Worm (Caenorhabditis elegans): ENCODE results near the gene esyt-2.

Gene esyt-2

ce11 chrIII:6258262-6258661 is 27.5 kb upstream of the esyt-2 start, which contains the start of gene srg-1:
Gene srg-1 (minus strand): TSS chrIII:6258362.
- TF ChIP-seq sea-2 (GFP tag; optimal IDR thresholded peaks at IDR 0.05), result no peak
- no peak for TF ChIP-seq nfya-1 (tag; optimal IDR thresholded peaks at IDR 0.05; ENCODE audit: insufficient read depth)
- no peak for TF ChIP-seq ama-1 (optimal IDR thresholded peaks at IDR 0.05)
- TF ChIP-seq mdl-1 (tag; optimal IDR thresholded peaks at IDR 0.05), result no peak
- TF ChIP-seq ceh-28 (tag; optimal IDR thresholded peaks at IDR 0.05), result no peak
- no peak for TF ChIP-seq elt-3 (tag; optimal IDR thresholded peaks at IDR 0.05)
- TF ChIP-seq tbx-2 (tag; optimal IDR thresholded peaks at IDR 0.05), result no peak

ce11 chrIII:6256675-6257074 is 25.9 kb upstream of the esyt-2 start, which contains the start of gene srg-9:
Gene srg-9 (minus strand): TSS chrIII:6256775.
- no peak for TF ChIP-seq lin-39 (tag; optimal IDR thresholded peaks at IDR 0.05)
- no peak for TF ChIP-seq elt-2 (tag; optimal IDR thresholded peaks at IDR 0.05)
- TF ChIP-seq nhr-237 (tag; optimal IDR thresholded peaks at IDR 0.05), result no peak
- no peak for TF ChIP-seq nhr-67 (tag; optimal IDR thresholded peaks at IDR 0.05)
- no peak for TF ChIP-seq nhr-11 (tag; optimal IDR thresholded peaks at IDR 0.05)
- TF ChIP-seq ama-1 (optimal IDR thresholded peaks at IDR 0.05), result no peak
- TF ChIP-seq unc-39 (tag; optimal IDR thresholded peaks at IDR 0.05), result no peak
- TF ChIP-seq nfya-1 (tag; optimal IDR thresholded peaks at IDR 0.05; ENCODE audit: insufficient read depth), result no peak
- no peak for TF ChIP-seq nhr-28 (tag; optimal IDR thresholded peaks at IDR 0.05)
- no peak for TF ChIP-seq elt-3 (tag; optimal IDR thresholded peaks at IDR 0.05)
- no peak for TF ChIP-seq egl-5 (tag; optimal IDR thresholded peaks at IDR 0.05)
- TF ChIP-seq ceh-9 (tag; optimal IDR thresholded peaks at IDR 0.05), result no peak
- no peak for TF ChIP-seq sea-2 (GFP tag; optimal IDR thresholded peaks at IDR 0.05)

ce11 chrIII:6254737-6255136 is 24.0 kb upstream of the esyt-2 start, which contains the start of gene srg-8:
Gene srg-8 (minus strand): TSS chrIII:6254837.
- no peak for TF ChIP-seq jun-1 (tag; optimal IDR thresholded peaks at IDR 0.05)
- no peak for TF ChIP-seq nhr-25 (tag; optimal IDR thresholded peaks at IDR 0.05)
- no peak for TF ChIP-seq nhr-77 (tag; optimal IDR thresholded peaks at IDR 0.05)
- TF ChIP-seq eor-1 (tag; optimal IDR thresholded peaks at IDR 0.05), result no peak
- TF ChIP-seq fkh-10 (GFP tag; optimal IDR thresholded peaks at IDR 0.05), result no peak
- TF ChIP-seq mdl-1 (tag; optimal IDR thresholded peaks at IDR 0.05), result no peak
- TF ChIP-seq zag-1 (tag; optimal IDR thresholded peaks at IDR 0.05), result no peak
- no peak for TF ChIP-seq nhr-28 (tag; optimal IDR thresholded peaks at IDR 0.05)
- no peak for TF ChIP-seq R02D3.7 (tag; optimal IDR thresholded peaks at IDR 0.05)

- TF ChIP-seq nhr-28 (tag; optimal IDR thresholded peaks at IDR 0.05) (no peak), daf-12 (tag; optimal IDR thresholded peaks at IDR 0.05) (no peak), skn-1 (tag; optimal IDR thresholded peaks at IDR 0.05) (no peak), nhr-77 (tag; optimal IDR thresholded peaks at IDR 0.05) (no peak)
Measured at ce11 chrIII:6251511-6251910, 20.7 kb upstream of the esyt-2 start, which contains the start of gene amdh-1. Gene amdh-1 (plus strand): TSS chrIII:6251811.

- TF ChIP-seq lin-39 (tag; optimal IDR thresholded peaks at IDR 0.05) (peak; percentile 69), elt-2 (tag; optimal IDR thresholded peaks at IDR 0.05) (peak; percentile 12), ceh-82 (tag; optimal IDR thresholded peaks at IDR 0.05) (no peak), jun-1 (tag; optimal IDR thresholded peaks at IDR 0.05) (no peak), R02D3.7 (tag; optimal IDR thresholded peaks at IDR 0.05) (peak; percentile 80), tbx-2 (tag; optimal IDR thresholded peaks at IDR 0.05) (no peak), lin-15B (tag; optimal IDR thresholded peaks at IDR 0.05) (peak; percentile 62)
Measured at ce11 chrIII:6248064-6248687, 17.4 kb upstream of the esyt-2 start, which contains the start of the genes gen-1 and stt-3. Gene gen-1 (minus strand): TSS chrIII:6248158. Gene stt-3 (plus strand): TSS chrIII:6248637.

ce11 chrIII:6245728-6246127 is 15.0 kb upstream of the esyt-2 start, which contains the start of gene bcas-2:
Gene bcas-2 (minus strand): TSS chrIII:6245828.
- TF ChIP-seq ZK546.5 (tag; optimal IDR thresholded peaks at IDR 0.05) (no peak), nhr-12 (tag; optimal IDR thresholded peaks at IDR 0.05) (no peak), hmg-11 (tag; optimal IDR thresholded peaks at IDR 0.05) (no peak), pha-4 (tag; optimal IDR thresholded peaks at IDR 0.05) (no peak), lin-15B (tag; optimal IDR thresholded peaks at IDR 0.05) (no peak), nhr-23 (tag; optimal IDR thresholded peaks at IDR 0.05) (no peak), nhr-77 (tag; optimal IDR thresholded peaks at IDR 0.05) (no peak), egl-5 (tag; optimal IDR thresholded peaks at IDR 0.05) (no peak), zag-1 (tag; optimal IDR thresholded peaks at IDR 0.05) (no peak), ceh-82 (tag; optimal IDR thresholded peaks at IDR 0.05) (no peak), R02D3.7 (tag; optimal IDR thresholded peaks at IDR 0.05) (no peak), pqm-1 (tag; optimal IDR thresholded peaks at IDR 0.05) (no peak), ztf-4 (tag; optimal IDR thresholded peaks at IDR 0.05) (no peak), skn-1 (tag; optimal IDR thresholded peaks at IDR 0.05) (no peak), sea-2 (GFP tag; optimal IDR thresholded peaks at IDR 0.05) (no peak), mdl-1 (tag; optimal IDR thresholded peaks at IDR 0.05) (no peak), nhr-43 (tag; optimal IDR thresholded peaks at IDR 0.05; ENCODE audit: poor library complexity, severe bottlenecking) (no peak), tbx-2 (tag; optimal IDR thresholded peaks at IDR 0.05) (no peak), elt-3 (tag; optimal IDR thresholded peaks at IDR 0.05) (no peak), daf-12 (tag; optimal IDR thresholded peaks at IDR 0.05) (no peak)
